Worm (Caenorhabditis elegans) whole organism, L4/young adult: ENCODE measurements around the gene zer-1.

ENCODE experiments used
- dao-5 ChIP-seq: sonication (generic microtip); optimal IDR thresholded peaks from 2 replicates; lab custom pipeline; 2016; ENCODE audit warnings: missing genotype, missing genetic modification characterization, moderate library complexity, missing compliant biosample characterization
- him-1 ChIP-seq: sonication (generic microtip); optimal IDR thresholded peaks from 2 replicates; lab custom pipeline; 2016; ENCODE audit warnings: missing genotype, missing genetic modification reagents, missing genetic modification characterization, missing compliant biosample characterization

DNA sequence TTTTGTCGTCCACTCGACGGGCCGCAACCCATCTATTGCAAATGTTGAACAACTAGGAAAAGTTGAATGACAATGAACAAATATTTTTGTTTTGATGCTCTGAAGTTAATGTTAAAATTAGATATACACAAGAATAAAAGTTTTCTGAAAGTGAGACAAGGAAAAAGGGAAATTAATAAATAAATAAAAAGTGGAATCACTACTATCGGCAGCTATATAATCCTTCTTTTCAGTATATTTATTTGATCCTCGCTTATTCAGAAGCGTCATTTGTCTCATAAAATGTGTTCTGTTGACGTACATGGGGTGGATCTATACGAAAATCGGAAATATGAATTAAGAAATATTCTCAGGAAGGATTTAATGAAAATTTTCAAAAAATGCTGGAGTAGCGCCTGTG, 39.6 kb upstream of the zer-1 start, which contains the start of gene pef-1:
- TF ChIP-seq him-1 (tag; lab: Kevin White, UChicago) (no peak), dao-5 (tag; lab: Kevin White, UChicago) (no peak)
